Fruit fly (Drosophila melanogaster) whole organism, embryonic: ENCODE data around the gene CG11617.

Experiments
- Atf6 ChIP-seq: fragments of 200-800 bp; sonication (Bioruptor generic); IDR thresholded peaks from 2 replicates; pipeline ENCODE4 v1.3.6; 2022; ENCODE audit warnings: missing biosample characterization, missing genetic modification characterization
- B-H1 ChIP-seq: fragments of 200-800 bp; sonication (Bioruptor generic); IDR thresholded peaks from 3 replicates; pipeline ENCODE4 v1.3.6; 2022; ENCODE audit warnings: missing biosample characterization, missing genetic modification characterization
- BtbVII ChIP-seq: fragments of 200-800 bp; sonication (Bioruptor generic); optimal IDR thresholded peaks from 3 replicates; lab custom pipeline; 2017; ENCODE audit warnings: missing biosample characterization, mild to moderate bottlenecking, missing genetic modification characterization
- CG10274 ChIP-seq: fragments of 200-800 bp; sonication (Bioruptor generic); optimal IDR thresholded peaks from 3 replicates; lab custom pipeline; 2017; ENCODE audit warnings: missing biosample characterization, mild to moderate bottlenecking, missing genetic modification characterization
- CG11504 ChIP-seq: fragments of 200-800 bp; sonication (Bioruptor generic); optimal IDR thresholded peaks from 3 replicates; lab custom pipeline; 2019; ENCODE audit warnings: missing biosample characterization, mild to moderate bottlenecking, missing genetic modification characterization, moderate library complexity
- CG12155 ChIP-seq: fragments of 200-800 bp; sonication (Bioruptor generic); optimal IDR thresholded peaks from 3 replicates; lab custom pipeline; 2016; ENCODE audit warnings: missing biosample characterization, missing genetic modification characterization
- CG12659 ChIP-seq: fragments of 200-800 bp; sonication (Bioruptor generic); optimal IDR thresholded peaks from 3 replicates; lab custom pipeline; 2017; ENCODE audit warnings: mild to moderate bottlenecking, missing biosample characterization, missing genetic modification reagents, missing genetic modification characterization
- CG13287 ChIP-seq: fragments of 200-800 bp; sonication (Bioruptor generic); IDR thresholded peaks from 2 replicates; pipeline ENCODE4 v1.3.6; 2022; ENCODE audit warnings: missing biosample characterization, missing genetic modification characterization; ENCODE audit not compliant: partially characterized antibody
- CG14860 ChIP-seq: fragments of 200-800 bp; sonication (Bioruptor generic); IDR thresholded peaks from 3 replicates; pipeline ENCODE4 v1.3.6; 2022; ENCODE audit warnings: missing biosample characterization, missing genetic modification characterization; ENCODE audit not compliant: partially characterized antibody
- CG16813 ChIP-seq: fragments of 200-800 bp; sonication (Bioruptor generic); IDR thresholded peaks from 3 replicates; pipeline ENCODE4 v1.3.6; 2022; ENCODE audit warnings: missing biosample characterization, missing genetic modification characterization; ENCODE audit not compliant: partially characterized antibody
- CG18599 ChIP-seq: fragments of 200-800 bp; sonication (Bioruptor generic); optimal IDR thresholded peaks from 3 replicates; lab custom pipeline; 2017; ENCODE audit warnings: missing biosample characterization, missing genetic modification characterization, mild to moderate bottlenecking, moderate library complexity, missing genetic modification reagents
- CG2129 ChIP-seq: fragments of 200-800 bp; sonication (Bioruptor generic); IDR thresholded peaks from 2 replicates; pipeline ENCODE4 v1.3.6; 2022; ENCODE audit warnings: missing biosample characterization, missing genetic modification characterization; ENCODE audit not compliant: partially characterized antibody
- CG2199 ChIP-seq: fragments of 200-800 bp; sonication (Bioruptor generic); IDR thresholded peaks from 3 replicates; pipeline ENCODE4 v1.3.6; 2022; ENCODE audit warnings: missing biosample characterization, missing genetic modification characterization
- CG33213 ChIP-seq: fragments of 200-800 bp; sonication (Bioruptor generic); optimal IDR thresholded peaks from 3 replicates; lab custom pipeline; 2016; ENCODE audit warnings: missing biosample characterization, missing genetic modification characterization
- CG6854 ChIP-seq: fragments of 200-800 bp; sonication (Bioruptor generic); optimal IDR thresholded peaks from 3 replicates; lab custom pipeline; 2017; ENCODE audit warnings: missing biosample characterization, mild to moderate bottlenecking, missing genetic modification characterization
- CHES-1-like ChIP-seq: fragments of 200-800 bp; sonication (Bioruptor generic); optimal IDR thresholded peaks from 2 replicates; lab custom pipeline; 2016; ENCODE audit warnings: missing biosample characterization, missing genetic modification characterization
- Dp ChIP-seq: fragments of 200-800 bp; sonication (Bioruptor generic); optimal IDR thresholded peaks from 2 replicates; lab custom pipeline; 2018; ENCODE audit warnings: missing biosample characterization, mild to moderate bottlenecking, missing genetic modification characterization, moderate library complexity
- Fer1 ChIP-seq: fragments of 200-800 bp; sonication (Bioruptor generic); optimal IDR thresholded peaks from 2 replicates; lab custom pipeline; 2017; ENCODE audit warnings: missing biosample characterization, mild to moderate bottlenecking, missing genetic modification characterization
- GATAe ChIP-seq: fragments of 200-800 bp; sonication (Bioruptor generic); conservative IDR thresholded peaks from 2 replicates; pipeline ENCODE4 v1.3.6; 2022; ENCODE audit warnings: missing biosample characterization, missing genetic modification characterization
- HLH3B ChIP-seq: fragments of 200-800 bp; sonication (Bioruptor generic); IDR thresholded peaks from 2 replicates; pipeline ENCODE4 v1.3.6; 2022; ENCODE audit warnings: missing biosample characterization, missing genetic modification characterization
- Hmr ChIP-seq: fragments of 200-800 bp; sonication (Bioruptor generic); optimal IDR thresholded peaks from 3 replicates; lab custom pipeline; 2017; ENCODE audit warnings: mild to moderate bottlenecking, missing biosample characterization, missing genetic modification reagents, missing genetic modification characterization
- Lpt ChIP-seq: fragments of >200 bp; optimal IDR thresholded peaks from 2 replicates; lab custom pipeline; 2018; ENCODE audit warnings: missing biosample characterization, missing genetic modification characterization
- Neu2 ChIP-seq: fragments of 200-800 bp; sonication (Bioruptor generic); optimal IDR thresholded peaks from 3 replicates; lab custom pipeline; 2016; ENCODE audit warnings: missing biosample characterization, missing genetic modification characterization, borderline replicate concordance
- Nf-YB ChIP-seq: fragments of 200-800 bp; sonication (Bioruptor generic); optimal IDR thresholded peaks from 3 replicates; lab custom pipeline; 2019; ENCODE audit warnings: missing biosample characterization, mild to moderate bottlenecking, missing genetic modification characterization, moderate library complexity
- PHDP ChIP-seq: fragments of 200-800 bp; sonication (Bioruptor generic); optimal IDR thresholded peaks from 3 replicates; lab custom pipeline; 2018; ENCODE audit warnings: missing biosample characterization, mild to moderate bottlenecking, missing genetic modification characterization, moderate library complexity
- Scr ChIP-seq: fragments of 200-800 bp; sonication (Bioruptor generic); IDR thresholded peaks from 2 replicates; pipeline ENCODE4 v1.3.6; 2022; ENCODE audit warnings: missing biosample characterization, missing genetic modification characterization; ENCODE audit not compliant: partially characterized antibody
- Sry-δ ChIP-seq: fragments of 200-800 bp; sonication (Bioruptor generic); optimal IDR thresholded peaks from 2 replicates; lab custom pipeline; 2016; ENCODE audit warnings: missing biosample characterization, missing genetic modification characterization
- Stat92E ChIP-seq, 3 experiments: fragments of >200 bp in 2 of 3; fragments of 200-800 bp in 1 of 3; sonication (Bioruptor generic) in 1 of 3; optimal IDR thresholded peaks; 2 replicates each; lab custom pipeline; 2017 to 2019; ENCODE audit warnings: missing biosample characterization in 3 of 3, missing genetic modification characterization in 3 of 3, mild to moderate bottlenecking in 1 of 3, moderate library complexity in 1 of 3
- Taf1 ChIP-seq: fragments of 200-800 bp; sonication (Bioruptor generic); IDR thresholded peaks from 2 replicates; pipeline ENCODE4 v1.3.6; 2022; ENCODE audit warnings: missing biosample characterization, missing genetic modification characterization
- Trl ChIP-seq, 3 experiments: fragments of >200 bp in 2 of 3; fragments of 200-800 bp in 1 of 3; sonication (Bioruptor generic) in 1 of 3; optimal IDR thresholded peaks; 2 replicates in 1 of 3; 3 replicates in 2 of 3; lab custom pipeline; 2016 to 2017; ENCODE audit warnings: missing biosample characterization in 1 of 3, missing genetic modification characterization in 1 of 3
- ash1 ChIP-seq: fragments of 200-800 bp; sonication (Bioruptor generic); optimal IDR thresholded peaks from 2 replicates; lab custom pipeline; 2018; ENCODE audit warnings: missing biosample characterization, mild to moderate bottlenecking, missing genetic modification characterization
- cg ChIP-seq: fragments of 200-800 bp; sonication (Bioruptor generic); optimal IDR thresholded peaks from 3 replicates; lab custom pipeline; 2019; ENCODE audit warnings: missing biosample characterization, mild to moderate bottlenecking, missing genetic modification characterization, moderate library complexity
- corto ChIP-seq: fragments of 200-800 bp; sonication (Bioruptor generic); optimal IDR thresholded peaks from 2 replicates; lab custom pipeline; 2016; ENCODE audit warnings: missing biosample characterization, mild to moderate bottlenecking, missing genetic modification characterization, moderate library complexity
- crc ChIP-seq: fragments of 200-800 bp; sonication (Bioruptor generic); optimal IDR thresholded peaks from 2 replicates; lab custom pipeline; 2016; ENCODE audit warnings: missing biosample characterization, missing genetic modification characterization
- dm ChIP-seq: fragments of 200-800 bp; sonication (Bioruptor generic); optimal IDR thresholded peaks from 3 replicates; lab custom pipeline; 2016; ENCODE audit warnings: missing biosample characterization, missing genetic modification characterization
- dmrt99B ChIP-seq: fragments of 200-800 bp; sonication (Bioruptor generic); optimal IDR thresholded peaks from 2 replicates; lab custom pipeline; 2018; ENCODE audit warnings: missing biosample characterization, mild to moderate bottlenecking, missing genetic modification characterization, moderate library complexity
- fu2 ChIP-seq: fragments of 200-800 bp; sonication (Bioruptor generic); optimal IDR thresholded peaks from 2 replicates; lab custom pipeline; 2016; ENCODE audit warnings: missing biosample characterization, missing genetic modification characterization
- gcm2 ChIP-seq: fragments of 200-800 bp; sonication (Bioruptor generic); optimal IDR thresholded peaks from 2 replicates; lab custom pipeline; 2016; ENCODE audit warnings: missing biosample characterization, missing genetic modification characterization
- inv ChIP-seq: fragments of 200-800 bp; sonication (Bioruptor generic); IDR thresholded peaks from 2 replicates; pipeline ENCODE4 v1.3.6; 2022; ENCODE audit warnings: missing biosample characterization, missing genetic modification characterization; ENCODE audit not compliant: partially characterized antibody
- lbe ChIP-seq: fragments of 200-800 bp; sonication (Bioruptor generic); optimal IDR thresholded peaks from 2 replicates; lab custom pipeline; 2016; ENCODE audit warnings: missing biosample characterization, mild to moderate bottlenecking, missing genetic modification characterization
- nerfin-1 ChIP-seq: fragments of 200-800 bp; sonication (Bioruptor generic); optimal IDR thresholded peaks from 3 replicates; lab custom pipeline; 2019; ENCODE audit warnings: missing biosample characterization, mild to moderate bottlenecking, missing genetic modification characterization, moderate library complexity
- onecut ChIP-seq: fragments of 200-800 bp; sonication (Bioruptor generic); IDR thresholded peaks from 2 replicates; pipeline ENCODE4 v1.3.6; 2022; ENCODE audit warnings: missing biosample characterization, missing genetic modification characterization
- pum ChIP-seq: fragments of 200-800 bp; sonication (Bioruptor generic); optimal IDR thresholded peaks from 2 replicates; lab custom pipeline; 2016; ENCODE audit warnings: missing biosample characterization, missing genetic modification characterization
- ro ChIP-seq: fragments of 200-800 bp; sonication (Bioruptor generic); IDR thresholded peaks from 2 replicates; pipeline ENCODE4 v1.3.6; 2022; ENCODE audit warnings: missing biosample characterization, missing genetic modification characterization
- sc ChIP-seq, 3 experiments: fragments of >200 bp in 2 of 3; fragments of 200-800 bp in 1 of 3; sonication (Bioruptor generic) in 1 of 3; optimal IDR thresholded peaks; 2 replicates in 2 of 3; 3 replicates in 1 of 3; lab custom pipeline; 2017; ENCODE audit warnings: mild to moderate bottlenecking in 1 of 3, missing biosample characterization in 1 of 3, missing genetic modification characterization in 1 of 3, missing genetic modification reagents in 1 of 3
- sima ChIP-seq: fragments of 200-800 bp; sonication (Bioruptor generic); optimal IDR thresholded peaks from 2 replicates; lab custom pipeline; 2016; ENCODE audit warnings: missing biosample characterization, missing genetic modification characterization
- sisA ChIP-seq: fragments of 200-800 bp; sonication (Bioruptor generic); IDR thresholded peaks from 2 replicates; pipeline ENCODE4 v1.3.6; 2022; ENCODE audit warnings: missing biosample characterization, missing genetic modification characterization
- tup ChIP-seq: fragments of 200-800 bp; sonication (Bioruptor generic); optimal IDR thresholded peaks from 2 replicates; lab custom pipeline; 2016; ENCODE audit warnings: missing biosample characterization, mild to moderate bottlenecking, missing genetic modification characterization, moderate library complexity

Gene CG11617

DNA sequence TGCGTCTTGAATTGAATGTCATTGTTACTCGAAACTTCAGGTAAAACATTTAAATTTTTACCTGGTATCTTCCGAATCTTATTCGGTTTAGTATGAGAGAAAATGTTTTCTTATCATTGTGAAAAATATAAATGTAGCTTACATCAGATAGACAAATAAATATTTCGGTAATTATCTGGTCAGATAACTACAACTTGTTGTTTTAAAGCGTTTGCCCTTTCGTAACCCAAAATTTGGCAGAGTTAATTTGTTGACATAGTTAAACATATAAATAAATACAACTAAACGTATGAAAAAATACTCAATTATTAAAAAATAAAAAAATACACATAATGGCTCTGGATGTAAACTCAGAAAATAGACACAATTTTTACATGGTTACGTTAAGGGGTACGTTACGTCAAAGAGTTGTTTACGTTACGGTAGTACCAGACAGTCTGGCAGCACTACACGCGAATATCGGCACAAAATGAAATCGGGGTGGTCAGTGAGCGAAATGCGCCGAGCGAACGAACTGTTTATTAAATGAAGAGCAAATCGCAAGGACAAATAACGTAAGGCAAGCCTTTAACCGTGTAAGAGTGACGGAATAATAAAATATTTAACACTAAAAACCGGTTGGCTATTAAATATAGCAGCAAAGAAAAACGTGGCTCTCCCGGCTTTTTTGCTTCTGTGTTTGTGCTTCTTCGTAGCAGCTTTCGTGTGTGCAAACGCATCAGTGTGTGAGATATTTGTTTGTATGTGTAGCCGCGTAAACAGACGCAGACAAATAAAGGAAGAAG lies 24.5 kb downstream of the CG11617 start (continued):
- TF ChIP-seq Dp (GFP tag; lab: Kevin White, UChicago) (peak; percentile 22), cg (GFP tag; lab: Kevin White, UChicago) (peak; percentile 93), inv (GFP tag; lab: Robert Waterston, UW) (no peak; the same call in 1 of the 2 replicates), corto (GFP tag; lab: Kevin White, UChicago) (peak; percentile 54), PHDP (tag; lab: Kevin White, UChicago) (no peak), Taf1 (GFP tag; lab: Robert Waterston, UW) (no peak), sima (GFP tag; lab: Kevin White, UChicago) (no peak), ro (GFP tag; lab: Robert Waterston, UW) (no peak), CG16813 (GFP tag; lab: Robert Waterston, UW) (peak; percentile 38; the same call in 2 of the 3 replicates), pum (GFP tag; lab: Kevin White, UChicago) (no peak), CG33213 (no peak), tup (no peak), CG18599 (GFP tag; lab: Kevin White, UChicago) (peak; percentile 2), Hmr (GFP tag; lab: Kevin White, UChicago) (peak; percentile 48), crc (GFP tag; lab: Kevin White, UChicago) (no peak), CG10274 (GFP tag; lab: Kevin White, UChicago) (no peak), CHES-1-like (peak; percentile 40), gcm2 (no peak), B-H1 (no peak), ash1 (GFP tag; lab: Kevin White, UChicago) (peak; percentile 39), Scr (GFP tag; lab: Robert Waterston, UW) (peak; percentile 57), CG14860 (GFP tag; lab: Robert Waterston, UW) (0 out of 3 replicates have a peak, but pooled peaks have one; percentile 11), CG6854 (GFP tag; lab: Kevin White, UChicago) (no peak), lbe (GFP tag; lab: Kevin White, UChicago) (peak; percentile 33), Stat92E (GFP tag; optimal IDR thresholded peaks at IDR 0.05; lab: Kevin White, UChicago) (peak in 1 of 3 experiments; percentile 39), Trl (optimal IDR thresholded peaks at IDR 0.05; lab: Kevin White, UChicago) (peak in 1 of 2 experiments; percentile 28), Trl (GFP tag; optimal IDR thresholded peaks at IDR 0.05; lab: Kevin White, UChicago) (no peak), Neu2 (peak; percentile 0), CG11504 (peak; percentile 55), Nf-YB (GFP tag; lab: Kevin White, UChicago) (no peak), sisA (no peak), fu2 (GFP tag; lab: Kevin White, UChicago) (no peak), nerfin-1 (tag; lab: Kevin White, UChicago) (peak; percentile 38), CG13287 (GFP tag; lab: Robert Waterston, UW) (peak; percentile 72), Fer1 (GFP tag; lab: Kevin White, UChicago) (peak; percentile 44), Sry-δ (peak; percentile 9), dm (peak; percentile 2), BtbVII (GFP tag; lab: Kevin White, UChicago) (no peak)

DNA sequence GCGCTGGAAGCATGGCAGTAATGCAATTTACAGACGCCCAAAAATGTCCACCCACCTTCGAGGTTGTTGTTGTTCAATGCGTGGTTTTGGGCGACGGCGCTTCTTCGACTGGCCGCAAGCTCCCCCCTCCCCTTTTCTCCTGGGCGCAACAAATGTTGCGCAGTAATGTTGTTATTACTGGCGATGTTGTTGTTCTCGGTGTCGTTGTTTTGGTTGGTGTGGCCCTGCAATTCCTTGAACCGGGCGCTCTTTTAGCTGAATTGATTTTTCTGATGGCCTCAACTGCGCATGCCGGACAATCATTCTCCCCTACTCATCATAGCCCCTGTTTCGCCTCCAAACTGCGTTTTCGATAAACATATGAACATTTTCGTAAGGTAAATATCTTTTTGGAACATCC lies 26.1 kb downstream of the CG11617 start:
- 0 out of 3 replicates have a peak, but pooled peaks have one; percentile 27 for TF ChIP-seq CG2199
- no peak for TF ChIP-seq sc (optimal IDR thresholded peaks at IDR 0.05; lab: Kevin White, UChicago)
- no peak for TF ChIP-seq sc (GFP tag; optimal IDR thresholded peaks at IDR 0.05; lab: Kevin White, UChicago)
- no peak; the same call in 1 of the 2 replicates for TF ChIP-seq Atf6 (GFP tag; lab: Robert Waterston, UW)
- peak; percentile 3 for TF ChIP-seq nerfin-1 (tag; lab: Kevin White, UChicago)
- no peak for TF ChIP-seq HLH3B (GFP tag; lab: Robert Waterston, UW)
- TF ChIP-seq CG14860 (GFP tag; lab: Robert Waterston, UW) = no peak
- TF ChIP-seq onecut (GFP tag; lab: Robert Waterston, UW) = peak; percentile 83
- TF ChIP-seq CG12659 (GFP tag; lab: Kevin White, UChicago) = no peak
- TF ChIP-seq CG11504 = peak; percentile 94
- no peak for TF ChIP-seq GATAe (GFP tag; lab: Robert Waterston, UW)
- no peak for TF ChIP-seq CG2129 (GFP tag; lab: Robert Waterston, UW)
- TF ChIP-seq Lpt (GFP tag; lab: Kevin White, UChicago) = no peak
- no peak for TF ChIP-seq dmrt99B
- no peak for TF ChIP-seq CG12155 (GFP tag; lab: Kevin White, UChicago)
